Worm (Caenorhabditis elegans) whole organism, L2 larva: Measurements from ENCODE around the gene F26G1.10.

Source experiments
- ZK546.5 ChIP-seq: sonication (generic microtip); optimal IDR thresholded peaks from 2 replicates; lab custom pipeline; 2017; ENCODE audit warnings: missing biosample characterization, missing genetic modification characterization
- alr-1 ChIP-seq: fragments of 150-350 bp; optimal IDR thresholded peaks from 2 replicates; lab custom pipeline; 2014; ENCODE audit warnings: missing biosample characterization, missing genetic modification characterization
- ama-1 ChIP-seq: fragments of 150-350 bp; optimal IDR thresholded peaks from 2 replicates; lab custom pipeline; 2018; ENCODE audit warnings: inconsistent platforms
- egl-27 ChIP-seq: sonication (generic microtip); optimal IDR thresholded peaks from 3 replicates; lab custom pipeline; 2017; ENCODE audit warnings: missing biosample characterization, missing genetic modification reagents, missing genetic modification characterization
- gmeb-1 ChIP-seq: fragments of 150-350 bp; optimal IDR thresholded peaks from 2 replicates; lab custom pipeline; 2014; ENCODE audit warnings: missing biosample characterization, missing genetic modification characterization
- lin-39 ChIP-seq: fragments of 150-350 bp; optimal IDR thresholded peaks from 2 replicates; lab custom pipeline; 2014; ENCODE audit warnings: missing biosample characterization, missing genetic modification reagents, missing genetic modification characterization
- nhr-12 ChIP-seq: fragments of 150-350 bp; optimal IDR thresholded peaks from 2 replicates; lab custom pipeline; 2014; ENCODE audit warnings: missing biosample characterization, missing genetic modification characterization
- nhr-237 ChIP-seq: fragments of 150-350 bp; optimal IDR thresholded peaks from 2 replicates; lab custom pipeline; 2014; ENCODE audit warnings: missing biosample characterization, missing genetic modification characterization
- peb-1 ChIP-seq: fragments of 150-350 bp; optimal IDR thresholded peaks from 2 replicates; lab custom pipeline; 2014; ENCODE audit warnings: missing biosample characterization, missing genetic modification characterization
- sma-3 ChIP-seq: sonication (generic microtip); optimal IDR thresholded peaks from 2 replicates; lab custom pipeline; 2016; ENCODE audit warnings: missing genetic modification reagents, missing genetic modification characterization, missing compliant biosample characterization
- snpc-4 ChIP-seq: fragments of 150-350 bp; optimal IDR thresholded peaks from 2 replicates; lab custom pipeline; 2014; ENCODE audit warnings: missing biosample characterization, missing genetic modification characterization
- unc-62 ChIP-seq: fragments of 150-350 bp; optimal IDR thresholded peaks from 2 replicates; lab custom pipeline; 2014; ENCODE audit warnings: missing biosample characterization, missing genetic modification reagents, missing genetic modification characterization
- ztf-11 ChIP-seq: sonication (generic microtip); optimal IDR thresholded peaks from 2 replicates; lab custom pipeline; 2017; ENCODE audit warnings: missing biosample characterization, missing genetic modification characterization

- no peak for TF ChIP-seq ztf-11 (tag; lab: Kevin White, UChicago)
- no peak for TF ChIP-seq unc-62 (GFP tag; lab: Kevin White, UChicago)
- no peak for TF ChIP-seq nhr-12 (tag; lab: Kevin White, UChicago)
- TF ChIP-seq ZK546.5 (tag; lab: Kevin White, UChicago): no peak
- no peak for TF ChIP-seq peb-1
- no peak for TF ChIP-seq nhr-237 (tag; lab: Kevin White, UChicago)
- TF ChIP-seq snpc-4 (tag; lab: Kevin White, UChicago): no peak
- no peak for TF ChIP-seq egl-27 (tag; lab: Kevin White, UChicago)
- TF ChIP-seq alr-1 (tag; lab: Kevin White, UChicago): no peak
- no peak for TF ChIP-seq ama-1 (lab: Kevin White, UChicago)
- no peak for TF ChIP-seq lin-39 (tag; lab: Kevin White, UChicago)
- peak; percentile 78 for TF ChIP-seq sma-3 (GFP tag; lab: Kevin White, UChicago)
- TF ChIP-seq gmeb-1 (tag; lab: Kevin White, UChicago): peak; percentile 94
These were observed 17.1 kb downstream of the F26G1.10 start, which contains the start of gene F26G1.1 for ce11 chrII:4791272-4791671.
